Worm (Caenorhabditis elegans): ENCODE results near the gene mkk-4.

The mkk-4 gene

ce11 chrX:10053742-10054409, 26.2 kb downstream of the mkk-4 start, which contains the start of gene cbs-1:
Gene cbs-1, plus strand, starts transcription at chrX:10054275.
- no peak for TF ChIP-seq unc-62 (GFP tag; optimal IDR thresholded peaks at IDR 0.05)
- no peak for TF ChIP-seq lin-11 (tag; optimal IDR thresholded peaks at IDR 0.05)
- peak; percentile 17 for TF ChIP-seq sma-9 (GFP tag; optimal IDR thresholded peaks at IDR 0.05)
- TF ChIP-seq sma-9 (tag; optimal IDR thresholded peaks at IDR 0.05), result no peak
- TF ChIP-seq ztf-1 (GFP tag; conservative IDR thresholded peaks at IDR 0.05), result no peak
- TF ChIP-seq fos-1 (tag; optimal IDR thresholded peaks at IDR 0.05), result peak; percentile 65
- TF ChIP-seq ama-1 (optimal IDR thresholded peaks at IDR 0.05), result peak; percentile 18
- peak; percentile 54 for TF ChIP-seq nhr-25 (tag; optimal IDR thresholded peaks at IDR 0.05)
- TF ChIP-seq snpc-4 (tag; optimal IDR thresholded peaks at IDR 0.05), result no peak

- no peak for TF ChIP-seq ceh-82 (tag; optimal IDR thresholded peaks at IDR 0.05)
- no peak for TF ChIP-seq nhr-23 (tag; optimal IDR thresholded peaks at IDR 0.05)
- TF ChIP-seq fos-1 (tag; optimal IDR thresholded peaks at IDR 0.05), result peak; percentile 55
- peak; percentile 33 for TF ChIP-seq blmp-1 (tag; optimal IDR thresholded peaks at IDR 0.05; ENCODE audit: insufficient read depth)
- TF ChIP-seq mab-5 (tag; optimal IDR thresholded peaks at IDR 0.05), result no peak
- TF ChIP-seq sma-9 (GFP tag; optimal IDR thresholded peaks at IDR 0.05), result no peak
- TF ChIP-seq sma-9 (tag; optimal IDR thresholded peaks at IDR 0.05), result no peak
- TF ChIP-seq gmeb-1 (tag; optimal IDR thresholded peaks at IDR 0.05), result no peak
- TF ChIP-seq Y55F3AM.14 (GFP tag; optimal IDR thresholded peaks at IDR 0.05), result no peak
- TF ChIP-seq mdl-1 (tag; optimal IDR thresholded peaks at IDR 0.05), result no peak
- TF ChIP-seq snpc-4 (tag; optimal IDR thresholded peaks at IDR 0.05), result no peak
- no peak for TF ChIP-seq unc-55 (GFP tag; optimal IDR thresholded peaks at IDR 0.05)
- TF ChIP-seq peb-1 (tag; optimal IDR thresholded peaks at IDR 0.05), result no peak
- TF ChIP-seq F13H6.1 (tag; optimal IDR thresholded peaks at IDR 0.05), result no peak
- no peak for TF ChIP-seq nhr-10 (tag; optimal IDR thresholded peaks at IDR 0.05)
- no peak for TF ChIP-seq lin-13 (GFP tag; optimal IDR thresholded peaks at IDR 0.05)
Observed at ce11 chrX:10054410-10054800, 26.7 kb downstream of the mkk-4 start.

- no peak for TF ChIP-seq aly-2 (tag; optimal IDR thresholded peaks at IDR 0.05)
Observed at ce11 chrX:10058332-10058731, 30.7 kb downstream of the mkk-4 start, which contains the start of gene ZC373.2. Gene ZC373.2, minus strand, starts transcription at chrX:10058432.

ce11 chrX:10060475-10061011, 32.9 kb downstream of the mkk-4 start, which contains the start of gene ZC373.3:
Gene ZC373.3, plus strand, starts transcription at chrX:10060525.
- TF ChIP-seq ztf-1 (GFP tag; conservative IDR thresholded peaks at IDR 0.05), result no peak
- no peak for TF ChIP-seq nhr-129 (tag; optimal IDR thresholded peaks at IDR 0.05)
- TF ChIP-seq R02D3.7 (tag; optimal IDR thresholded peaks at IDR 0.05), result no peak
- no peak for TF ChIP-seq blmp-1 (tag; optimal IDR thresholded peaks at IDR 0.05; ENCODE audit: insufficient read depth)
- no peak for TF ChIP-seq peb-1 (tag; optimal IDR thresholded peaks at IDR 0.05)
- TF ChIP-seq lsy-2 (tag; optimal IDR thresholded peaks at IDR 0.05), result no peak
- TF ChIP-seq sma-3 (GFP tag; optimal IDR thresholded peaks at IDR 0.05), result no peak
- TF ChIP-seq snpc-4 (tag; optimal IDR thresholded peaks at IDR 0.05), result no peak
- no peak for TF ChIP-seq fos-1 (tag; optimal IDR thresholded peaks at IDR 0.05)
- no peak for TF ChIP-seq nhr-237 (tag; optimal IDR thresholded peaks at IDR 0.05)
- no peak for TF ChIP-seq nhr-23 (tag; optimal IDR thresholded peaks at IDR 0.05)
- TF ChIP-seq nhr-11 (tag; optimal IDR thresholded peaks at IDR 0.05), result no peak
- no peak for TF ChIP-seq mdl-1 (tag; optimal IDR thresholded peaks at IDR 0.05)
- TF ChIP-seq sma-9 (GFP tag; optimal IDR thresholded peaks at IDR 0.05), result no peak
- no peak for TF ChIP-seq sma-9 (tag; optimal IDR thresholded peaks at IDR 0.05)
- no peak for TF ChIP-seq gmeb-1 (tag; optimal IDR thresholded peaks at IDR 0.05)
- no peak for TF ChIP-seq ceh-82 (tag; optimal IDR thresholded peaks at IDR 0.05)
- no peak for TF ChIP-seq alr-1 (tag; optimal IDR thresholded peaks at IDR 0.05)
- no peak for TF ChIP-seq ceh-16 (tag; optimal IDR thresholded peaks at IDR 0.05)
- no peak for TF ChIP-seq lin-13 (GFP tag; optimal IDR thresholded peaks at IDR 0.05)

ce11 chrX:10068468-10068867, 40.8 kb downstream of the mkk-4 start:
- TF ChIP-seq sem-4 (tag; optimal IDR thresholded peaks at IDR 0.05) (no peak), skn-1 (tag; optimal IDR thresholded peaks at IDR 0.05) (no peak), ceh-82 (tag; optimal IDR thresholded peaks at IDR 0.05) (no peak), nhr-129 (tag; optimal IDR thresholded peaks at IDR 0.05) (peak; percentile 37), gmeb-1 (tag; optimal IDR thresholded peaks at IDR 0.05) (no peak), nhr-10 (tag; optimal IDR thresholded peaks at IDR 0.05) (no peak), unc-55 (GFP tag; optimal IDR thresholded peaks at IDR 0.05) (no peak), elt-1 (tag; optimal IDR thresholded peaks at IDR 0.05) (no peak), lin-13 (GFP tag; optimal IDR thresholded peaks at IDR 0.05) (no peak), sma-9 (GFP tag; optimal IDR thresholded peaks at IDR 0.05) (peak; percentile 28), sma-9 (tag; optimal IDR thresholded peaks at IDR 0.05) (no peak), nhr-6 (tag; optimal IDR thresholded peaks at IDR 0.05) (no peak), F13H6.1 (tag; optimal IDR thresholded peaks at IDR 0.05) (peak; percentile 45)
